Fruit fly (Drosophila melanogaster) whole organism, adult: ENCODE data around the gene CG14042.

ENCODE experiments used
- CG1620 ChIP-seq: fragments of 200-800 bp; sonication (Bioruptor generic); optimal IDR thresholded peaks from 2 replicates; lab custom pipeline; 2016; ENCODE audit warnings: missing biosample characterization, missing genetic modification characterization
- toe ChIP-seq: fragments of 200-800 bp; sonication (Bioruptor generic); optimal IDR thresholded peaks from 2 replicates; lab custom pipeline; 2016; ENCODE audit warnings: missing biosample characterization, missing genetic modification characterization

DNA sequence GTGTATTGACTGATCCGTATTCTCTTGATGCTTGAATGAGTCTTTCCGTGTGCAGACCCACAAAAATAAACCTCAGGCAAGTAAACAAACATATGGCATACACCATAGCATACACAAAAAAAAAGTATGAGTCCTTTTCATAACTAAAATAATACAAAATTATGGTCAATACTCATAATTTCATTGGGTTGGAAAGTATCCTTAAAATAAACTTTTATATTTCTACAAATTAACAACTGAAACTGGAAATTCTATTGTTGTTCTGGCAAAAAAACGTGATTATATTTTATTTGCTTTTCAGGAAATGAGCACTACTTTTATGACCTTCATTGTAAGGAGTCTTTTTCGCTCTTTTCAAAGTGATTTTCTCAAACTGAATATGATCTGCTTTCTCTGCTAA, 4.6 kb downstream of the CG14042 start:
- no peak for TF ChIP-seq CG1620 (GFP tag; lab: Kevin White, UChicago)
- TF ChIP-seq toe (GFP tag; lab: Kevin White, UChicago), result no peak
